Worm (Caenorhabditis elegans) whole organism, young adult: ENCODE data around the gene hlh-25.

Experiments
- B0336.3 ChIP-seq: fragments of 200-800 bp; sonication (Bioruptor generic); IDR thresholded peaks from 2 replicates; pipeline ENCODE4 v1.3.6; 2022; ENCODE audit warnings: missing genetic modification characterization, missing compliant biosample characterization
- C06A6.2 ChIP-seq: fragments of 200-800 bp; sonication (Bioruptor generic); conservative IDR thresholded peaks from 2 replicates; pipeline ENCODE4 v1.3.6; 2022; ENCODE audit warnings: missing genetic modification characterization, missing compliant biosample characterization
- F22D6.2 ChIP-seq: sonication (generic microtip); optimal IDR thresholded peaks from 2 replicates; lab custom pipeline; 2016; ENCODE audit warnings: mild to moderate bottlenecking, missing genetic modification characterization, missing compliant biosample characterization
- F49E8.2 ChIP-seq: sonication (generic microtip); optimal IDR thresholded peaks from 3 replicates; lab custom pipeline; 2017; ENCODE audit warnings: missing genetic modification characterization, mild to moderate bottlenecking, missing compliant biosample characterization, antibody characterized with exemption, moderate library complexity; ENCODE audit not compliant: insufficient read depth
- K12H6.12 ChIP-seq: fragments of 200-800 bp; sonication (Bioruptor generic); optimal IDR thresholded peaks from 2 replicates; lab custom pipeline; 2018; ENCODE audit warnings: mild to moderate bottlenecking, missing genetic modification characterization, missing compliant biosample characterization
- Y53F4B.3 ChIP-seq: fragments of 200-800 bp; sonication (Bioruptor generic); IDR thresholded peaks from 2 replicates; pipeline ENCODE4 v1.3.6; 2022; ENCODE audit warnings: missing genetic modification reagents, missing genetic modification characterization, missing compliant biosample characterization
- Y56A3A.18 ChIP-seq: fragments of 200-800 bp; sonication (Bioruptor generic); IDR thresholded peaks from 2 replicates; pipeline ENCODE4 v1.3.6; 2022; ENCODE audit warnings: missing genetic modification reagents, missing genetic modification characterization, missing compliant biosample characterization
- Y79H2A.3 ChIP-seq: fragments of 200-800 bp; sonication (Bioruptor generic); conservative IDR thresholded peaks from 2 replicates; pipeline ENCODE4 v1.3.6; 2022; ENCODE audit warnings: missing genetic modification reagents, missing genetic modification characterization, missing compliant biosample characterization
- ama-1 ChIP-seq, 3 experiments: fragments of 150-350 bp in 1 of 3; sonication (generic microtip) in 2 of 3; optimal IDR thresholded peaks; 2 replicates each; lab custom pipeline; 2014 to 2018; ENCODE audit warnings: missing biosample characterization in 2 of 3, missing genetic modification characterization in 2 of 3, missing genetic modification reagents in 2 of 3
- aptf-2 ChIP-seq: fragments of 200-800 bp; sonication (Bioruptor generic); conservative IDR thresholded peaks from 2 replicates; pipeline ENCODE4 v1.3.6; 2022; ENCODE audit warnings: missing genetic modification reagents, missing genetic modification characterization, missing compliant biosample characterization
- athp-1 ChIP-seq: sonication (generic microtip); optimal IDR thresholded peaks from 2 replicates; lab custom pipeline; 2017; ENCODE audit warnings: mild to moderate bottlenecking, missing genetic modification characterization, missing compliant biosample characterization
- attf-5 ChIP-seq: fragments of 200-800 bp; sonication (Bioruptor generic); optimal IDR thresholded peaks from 2 replicates; lab custom pipeline; 2018; ENCODE audit warnings: mild to moderate bottlenecking, missing genetic modification characterization, missing compliant biosample characterization
- attf-6 ChIP-seq: fragments of 200-800 bp; sonication (Bioruptor generic); IDR thresholded peaks from 2 replicates; pipeline ENCODE4 v1.3.6; 2022; ENCODE audit warnings: missing genetic modification reagents, missing genetic modification characterization, missing compliant biosample characterization
- bed-1 ChIP-seq: fragments of 200-800 bp; sonication (Bioruptor generic); IDR thresholded peaks from 2 replicates; pipeline ENCODE4 v1.3.6; 2022; ENCODE audit warnings: missing genetic modification reagents, missing genetic modification characterization, missing compliant biosample characterization
- cebp-1 ChIP-seq, 2 experiments: fragments of 200-800 bp in 1 of 2; sonication (Bioruptor generic) in 1 of 2; sonication (generic microtip) in 1 of 2; IDR thresholded peaks in 1 of 2; optimal IDR thresholded peaks in 1 of 2; 2 replicates each; pipeline versions ENCODE4 v1.3.6 to Lab custom; 2017 to 2022; ENCODE audit warnings: missing compliant biosample characterization in 2 of 2, missing genetic modification characterization in 2 of 2, mild to moderate bottlenecking in 1 of 2, missing genetic modification reagents in 1 of 2, moderate library complexity in 1 of 2
- ceh-40 ChIP-seq: fragments of 200-800 bp; sonication (Bioruptor generic); IDR thresholded peaks from 2 replicates; pipeline ENCODE4 v1.3.6; 2022; ENCODE audit warnings: missing genetic modification characterization, missing compliant biosample characterization
- chd-7 ChIP-seq: sonication (generic microtip); optimal IDR thresholded peaks from 2 replicates; lab custom pipeline; 2016; ENCODE audit warnings: mild to moderate bottlenecking, missing genetic modification characterization, moderate library complexity, missing compliant biosample characterization
- dpl-1 ChIP-seq: fragments of 150-350 bp; optimal IDR thresholded peaks from 2 replicates; lab custom pipeline; 2014; ENCODE audit warnings: missing biosample characterization, missing genetic modification reagents, missing genetic modification characterization
- egl-18 ChIP-seq: fragments of 200-800 bp; sonication (Bioruptor generic); IDR thresholded peaks from 2 replicates; pipeline ENCODE4 v1.3.6; 2022; ENCODE audit warnings: missing genetic modification reagents, missing genetic modification characterization, missing compliant biosample characterization
- ekl-4 ChIP-seq: fragments of 200-800 bp; sonication (Bioruptor generic); IDR thresholded peaks from 2 replicates; pipeline ENCODE4 v1.3.6; 2022; ENCODE audit warnings: missing genetic modification reagents, missing genetic modification characterization, missing compliant biosample characterization
- fkh-3 ChIP-seq: sonication (generic microtip); optimal IDR thresholded peaks from 2 replicates; lab custom pipeline; 2016; ENCODE audit warnings: mild to moderate bottlenecking, missing genetic modification characterization, missing compliant biosample characterization
- gei-17 ChIP-seq: fragments of 200-800 bp; sonication (Bioruptor generic); optimal IDR thresholded peaks from 2 replicates; lab custom pipeline; 2018; ENCODE audit warnings: mild to moderate bottlenecking, missing genetic modification characterization, missing compliant biosample characterization
- him-1 ChIP-seq: sonication (generic microtip); optimal IDR thresholded peaks from 2 replicates; lab custom pipeline; 2016; ENCODE audit warnings: missing genotype, missing genetic modification reagents, missing genetic modification characterization, missing compliant biosample characterization
- hmg-1.2 ChIP-seq: fragments of 200-800 bp; sonication (Bioruptor generic); IDR thresholded peaks from 2 replicates; pipeline ENCODE4 v1.3.6; 2022; ENCODE audit warnings: missing genetic modification reagents, missing genetic modification characterization, missing compliant biosample characterization
- hmg-20 ChIP-seq: fragments of 200-800 bp; sonication (Bioruptor generic); IDR thresholded peaks from 2 replicates; pipeline ENCODE4 v1.3.6; 2022; ENCODE audit warnings: missing genetic modification reagents, missing genetic modification characterization, missing compliant biosample characterization
- let-607 ChIP-seq, 2 experiments: fragments of 200-800 bp in 1 of 2; sonication (Bioruptor generic) in 1 of 2; sonication (generic microtip) in 1 of 2; optimal IDR thresholded peaks; 2 replicates each; lab custom pipeline; 2016 to 2018; ENCODE audit warnings: mild to moderate bottlenecking in 2 of 2, missing compliant biosample characterization in 2 of 2, missing genetic modification characterization in 2 of 2, moderate library complexity in 2 of 2, missing genotype in 1 of 2
- lin-26 ChIP-seq: fragments of 200-800 bp; sonication (Bioruptor generic); IDR thresholded peaks from 2 replicates; pipeline ENCODE4 v1.3.6; 2022; ENCODE audit warnings: missing genetic modification reagents, missing genetic modification characterization, missing compliant biosample characterization
- lin-35 ChIP-seq, 3 experiments: fragments of 150-350 bp in 2 of 3; sonication (generic microtip) in 1 of 3; optimal IDR thresholded peaks; 2 replicates each; lab custom pipeline; 2014 to 2018; ENCODE audit warnings: missing biosample characterization in 3 of 3, missing genetic modification characterization in 3 of 3, missing genetic modification reagents in 3 of 3
- lin-54 ChIP-seq: fragments of 200-800 bp; sonication (Bioruptor generic); optimal IDR thresholded peaks from 2 replicates; lab custom pipeline; 2018; ENCODE audit warnings: mild to moderate bottlenecking, missing genetic modification characterization, missing compliant biosample characterization
- lsl-1 ChIP-seq: fragments of 200-800 bp; sonication (Bioruptor generic); optimal IDR thresholded peaks from 2 replicates; lab custom pipeline; 2018; ENCODE audit warnings: mild to moderate bottlenecking, missing genetic modification characterization, moderate library complexity, missing compliant biosample characterization
- madf-3 ChIP-seq: fragments of 200-800 bp; sonication (Bioruptor generic); IDR thresholded peaks from 2 replicates; pipeline ENCODE4 v1.3.6; 2022; ENCODE audit warnings: missing genetic modification reagents, missing genetic modification characterization, missing compliant biosample characterization
- mes-4 ChIP-seq: sonication (generic microtip); optimal IDR thresholded peaks from 2 replicates; lab custom pipeline; 2016; ENCODE audit warnings: missing genotype, missing genetic modification characterization, missing compliant biosample characterization
- nhr-90 ChIP-seq: sonication (generic microtip); optimal IDR thresholded peaks from 2 replicates; lab custom pipeline; 2016; ENCODE audit warnings: missing genotype, mild to moderate bottlenecking, missing genetic modification characterization, missing compliant biosample characterization
- pbrm-1 ChIP-seq: fragments of 200-800 bp; sonication (Bioruptor generic); IDR thresholded peaks from 2 replicates; pipeline ENCODE4 v1.3.6; 2022; ENCODE audit warnings: missing genetic modification reagents, missing genetic modification characterization, missing compliant biosample characterization
- rpc-1 ChIP-seq, 2 experiments: fragments of 150-350 bp in 1 of 2; sonication (generic microtip) in 1 of 2; optimal IDR thresholded peaks; 2 replicates each; lab custom pipeline; 2014 to 2018; ENCODE audit warnings: missing biosample characterization in 1 of 2, missing genetic modification characterization in 1 of 2, missing genetic modification reagents in 1 of 2, missing genotype in 1 of 2
- sdz-38 ChIP-seq: sonication (generic microtip); optimal IDR thresholded peaks from 2 replicates; lab custom pipeline; 2016; ENCODE audit warnings: missing genotype, missing genetic modification characterization, missing compliant biosample characterization
- sea-2 ChIP-seq: fragments of 200-800 bp; sonication (Bioruptor generic); IDR thresholded peaks from 2 replicates; pipeline ENCODE4 v1.3.6; 2022; ENCODE audit warnings: missing genetic modification characterization, missing compliant biosample characterization
- snpc-1.1 ChIP-seq: sonication (generic microtip); optimal IDR thresholded peaks from 2 replicates; lab custom pipeline; 2017; ENCODE audit warnings: missing genetic modification characterization, mild to moderate bottlenecking, missing compliant biosample characterization, antibody characterized with exemption, moderate library complexity, missing genotype, missing genetic modification reagents; ENCODE audit not compliant: insufficient read depth
- snpc-1.3 ChIP-seq: sonication (generic microtip); optimal IDR thresholded peaks from 2 replicates; lab custom pipeline; 2017; ENCODE audit warnings: missing genetic modification characterization, mild to moderate bottlenecking, missing compliant biosample characterization, antibody characterized with exemption, moderate library complexity, missing genotype, missing genetic modification reagents; ENCODE audit not compliant: insufficient read depth
- tbx-9 ChIP-seq: sonication (generic microtip); optimal IDR thresholded peaks from 2 replicates; lab custom pipeline; 2016; ENCODE audit warnings: borderline replicate concordance, missing genetic modification characterization, inconsistent platforms, missing compliant biosample characterization
- zim-3 ChIP-seq: sonication (generic microtip); optimal IDR thresholded peaks from 2 replicates; lab custom pipeline; 2017; ENCODE audit warnings: mild to moderate bottlenecking, missing genetic modification characterization, moderate library complexity, missing compliant biosample characterization
- ztf-18 ChIP-seq: sonication (generic microtip); optimal IDR thresholded peaks from 2 replicates; lab custom pipeline; 2016; ENCODE audit warnings: missing genotype, mild to moderate bottlenecking, missing genetic modification characterization, missing compliant biosample characterization
- ztf-25 ChIP-seq: fragments of 200-800 bp; sonication (Bioruptor generic); IDR thresholded peaks from 2 replicates; pipeline ENCODE4 v1.3.6; 2022; ENCODE audit warnings: missing genetic modification reagents, missing genetic modification characterization, missing compliant biosample characterization
- ztf-26 ChIP-seq: sonication (generic microtip); optimal IDR thresholded peaks from 2 replicates; lab custom pipeline; 2017; ENCODE audit warnings: missing genetic modification characterization, missing compliant biosample characterization

The hlh-25 gene

ce11 chrII:5574925-5575324, 39.9 kb downstream of the hlh-25 start (continued):
- TF ChIP-seq gei-17 (GFP tag; lab: Kevin White, UChicago): peak; percentile 55
- TF ChIP-seq him-1: no peak
- 0 out of 2 replicates have a peak, but pooled peaks have one; percentile 47 for TF ChIP-seq bed-1
- peak; percentile 19; the same call in 1 of the 2 replicates for TF ChIP-seq hmg-1.2 (GFP tag; lab: Robert Waterston, UW)
- TF ChIP-seq C06A6.2 (GFP tag; lab: Robert Waterston, UW): 0 out of 2 replicates have a peak, but pooled peaks have one; percentile 26
- TF ChIP-seq egl-18: no peak
- peak; percentile 70 for TF ChIP-seq chd-7 (tag; lab: Kevin White, UChicago)
- TF ChIP-seq tbx-9 (tag; lab: Kevin White, UChicago): no peak
- TF ChIP-seq ekl-4 (GFP tag; lab: Robert Waterston, UW): peak; percentile 73; the same call in 1 of the 2 replicates
- peak; percentile 42 for TF ChIP-seq zim-3 (tag; lab: Kevin White, UChicago)
- peak; percentile 41 for TF ChIP-seq fkh-3
- TF ChIP-seq lin-54: peak; percentile 6
- peak; percentile 20 for TF ChIP-seq K12H6.12 (tag; lab: Kevin White, UChicago)
- TF ChIP-seq hmg-20 (GFP tag; lab: Robert Waterston, UW): 0 out of 2 replicates have a peak, but pooled peaks have one; percentile 2
- no peak for TF ChIP-seq athp-1
- peak; percentile 80 for TF ChIP-seq B0336.3 (GFP tag; lab: Robert Waterston, UW)
- peak; percentile 36; the same call in 1 of the 2 replicates for TF ChIP-seq pbrm-1 (GFP tag; lab: Robert Waterston, UW)
- peak; percentile 67; the same call in 1 of the 2 replicates for TF ChIP-seq madf-3 (GFP tag; lab: Robert Waterston, UW)
- TF ChIP-seq lin-26 (GFP tag; lab: Robert Waterston, UW): peak; percentile 37; the same call in 1 of the 2 replicates
- peak; percentile 49 to 76 for TF ChIP-seq let-607 (tag; optimal IDR thresholded peaks at IDR 0.05; lab: Kevin White, UChicago)
- TF ChIP-seq ama-1 (optimal IDR thresholded peaks at IDR 0.05; lab: Kevin White, UChicago): peak; percentile 33
- no peak for TF ChIP-seq ama-1 (GFP tag; optimal IDR thresholded peaks at IDR 0.05; lab: Kevin White, UChicago)

- TF ChIP-seq mes-4 (peak; percentile 56), Y56A3A.18 (GFP tag; lab: Robert Waterston, UW) (0 out of 2 replicates have a peak, but pooled peaks have one; percentile 55), ztf-18 (peak; percentile 47), dpl-1 (GFP tag; lab: Kevin White, UChicago) (no peak), F22D6.2 (tag; lab: Kevin White, UChicago) (no peak), ztf-26 (tag; lab: Kevin White, UChicago) (peak; percentile 7), ztf-25 (no peak), sea-2 (GFP tag; lab: Robert Waterston, UW) (no peak), attf-6 (peak; percentile 70), lin-26 (GFP tag; lab: Robert Waterston, UW) (peak; percentile 86), ekl-4 (GFP tag; lab: Robert Waterston, UW) (peak; percentile 40; the same call in 1 of the 2 replicates), sdz-38 (tag; lab: Kevin White, UChicago) (no peak), Y79H2A.3 (GFP tag; lab: Robert Waterston, UW) (no peak), lsl-1 (GFP tag; lab: Kevin White, UChicago) (peak; percentile 8), lin-35 (GFP tag; optimal IDR thresholded peaks at IDR 0.05; lab: Kevin White, UChicago) (peak in 1 of 3 experiments; percentile 62), cebp-1 (GFP tag; IDR thresholded peaks at IDR 0.05; lab: Robert Waterston, UW) (no peak), cebp-1 (tag; optimal IDR thresholded peaks at IDR 0.05; lab: Kevin White, UChicago) (no peak), snpc-1.3 (tag; lab: Kevin White, UChicago) (peak; percentile 80), Y53F4B.3 (0 out of 2 replicates have a peak, but pooled peaks have one; percentile 30), let-607 (tag; optimal IDR thresholded peaks at IDR 0.05; lab: Kevin White, UChicago) (peak; percentile 17 to 31), him-1 (peak; percentile 80), ceh-40 (GFP tag; lab: Robert Waterston, UW) (peak; percentile 59; the same call in 1 of the 2 replicates), nhr-90 (peak; percentile 66), bed-1 (no peak), attf-5 (GFP tag; lab: Kevin White, UChicago) (peak; percentile 30), aptf-2 (0 out of 2 replicates have a peak, but pooled peaks have one; percentile 30), snpc-1.1 (tag; lab: Kevin White, UChicago) (no peak), rpc-1 (optimal IDR thresholded peaks at IDR 0.05; lab: Kevin White, UChicago) (peak; percentile 80), rpc-1 (tag; optimal IDR thresholded peaks at IDR 0.05; lab: Kevin White, UChicago) (peak; percentile 88), F49E8.2 (tag; lab: Kevin White, UChicago) (no peak)
These were observed 42.0 kb downstream of the hlh-25 start for ce11 chrII:5577060-5577459.
